Worm (Caenorhabditis elegans) whole organism, L3 larva: ENCODE results near the gene skr-14.
A peak's percentile ranks its signal among the peaks of the same experiment; 100 is the strongest.

ENCODE experiments used
- R02D3.7 ChIP-seq: fragments of 150-350 bp; optimal IDR thresholded peaks from 2 replicates; lab custom pipeline; 2014; ENCODE audit warnings: missing biosample characterization, missing genetic modification characterization
- ZK546.5 ChIP-seq: sonication (generic microtip); optimal IDR thresholded peaks from 2 replicates; lab custom pipeline; 2017; ENCODE audit warnings: missing biosample characterization, missing genetic modification characterization
- ceh-16 ChIP-seq: sonication (generic microtip); optimal IDR thresholded peaks from 2 replicates; lab custom pipeline; 2017; ENCODE audit warnings: missing biosample characterization, missing genetic modification characterization
- ceh-28 ChIP-seq: fragments of 150-350 bp; optimal IDR thresholded peaks from 2 replicates; lab custom pipeline; 2014; ENCODE audit warnings: missing biosample characterization, missing genetic modification reagents, missing genetic modification characterization
- ceh-82 ChIP-seq: fragments of 150-350 bp; optimal IDR thresholded peaks from 2 replicates; lab custom pipeline; 2014; ENCODE audit warnings: missing biosample characterization, missing genetic modification characterization
- ceh-9 ChIP-seq: sonication (generic microtip); optimal IDR thresholded peaks from 2 replicates; lab custom pipeline; 2018; ENCODE audit warnings: missing biosample characterization, missing genetic modification characterization
- daf-12 ChIP-seq: fragments of 150-350 bp; optimal IDR thresholded peaks from 2 replicates; lab custom pipeline; 2014; ENCODE audit warnings: missing biosample characterization, missing genetic modification reagents, missing genetic modification characterization
- egl-27 ChIP-seq: sonication (generic microtip); optimal IDR thresholded peaks from 4 replicates; lab custom pipeline; 2017; ENCODE audit warnings: missing biosample characterization, missing genetic modification reagents, missing genetic modification characterization
- egl-5 ChIP-seq: fragments of 150-350 bp; optimal IDR thresholded peaks from 2 replicates; lab custom pipeline; 2017; ENCODE audit warnings: missing biosample characterization, missing genetic modification reagents, missing genetic modification characterization, inconsistent platforms
- elt-1 ChIP-seq: fragments of 150-350 bp; optimal IDR thresholded peaks from 2 replicates; lab custom pipeline; 2014; ENCODE audit warnings: missing biosample characterization, missing genetic modification characterization
- elt-2 ChIP-seq: sonication (generic microtip); optimal IDR thresholded peaks from 2 replicates; lab custom pipeline; 2016; ENCODE audit warnings: missing genetic modification reagents, mild to moderate bottlenecking, missing genetic modification characterization, missing compliant biosample characterization
- eor-1 ChIP-seq, 2 experiments: fragments of 150-350 bp; optimal IDR thresholded peaks; 2 replicates each; lab custom pipeline; 2014 to 2018; ENCODE audit warnings: missing biosample characterization in 2 of 2, missing genetic modification characterization in 2 of 2
- fkh-10 ChIP-seq: sonication (generic microtip); optimal IDR thresholded peaks from 2 replicates; lab custom pipeline; 2017; ENCODE audit warnings: missing biosample characterization, missing genetic modification reagents, missing genetic modification characterization
- fos-1 ChIP-seq: fragments of 150-350 bp; optimal IDR thresholded peaks from 2 replicates; lab custom pipeline; 2014; ENCODE audit warnings: missing biosample characterization, missing genetic modification characterization
- hmg-11 ChIP-seq: sonication (generic microtip); optimal IDR thresholded peaks from 2 replicates; lab custom pipeline; 2016; ENCODE audit warnings: missing genetic modification characterization, missing compliant biosample characterization
- lin-15B ChIP-seq: fragments of 150-350 bp; optimal IDR thresholded peaks from 2 replicates; lab custom pipeline; 2014; ENCODE audit warnings: missing biosample characterization, missing genetic modification characterization
- lin-39 ChIP-seq: fragments of 150-350 bp; optimal IDR thresholded peaks from 2 replicates; lab custom pipeline; 2018; ENCODE audit warnings: missing biosample characterization, missing genetic modification reagents, missing genetic modification characterization
- lsy-12 ChIP-seq: sonication (generic microtip); optimal IDR thresholded peaks from 2 replicates; lab custom pipeline; 2016; ENCODE audit warnings: mild to moderate bottlenecking, missing genetic modification characterization, missing compliant biosample characterization
- mdl-1 ChIP-seq: fragments of 150-350 bp; optimal IDR thresholded peaks from 2 replicates; lab custom pipeline; 2014; ENCODE audit warnings: missing biosample characterization, missing genetic modification characterization
- nfya-1 ChIP-seq: sonication (generic microtip); optimal IDR thresholded peaks from 2 replicates; lab custom pipeline; 2017; ENCODE audit warnings: missing genetic modification characterization, mild to moderate bottlenecking, missing compliant biosample characterization, antibody characterized with exemption, moderate library complexity; ENCODE audit not compliant: insufficient read depth
- nhr-11 ChIP-seq: fragments of 150-350 bp; optimal IDR thresholded peaks from 2 replicates; lab custom pipeline; 2014; ENCODE audit warnings: missing biosample characterization, missing genetic modification characterization
- nhr-237 ChIP-seq: fragments of 150-350 bp; optimal IDR thresholded peaks from 2 replicates; lab custom pipeline; 2014; ENCODE audit warnings: missing biosample characterization, missing genetic modification characterization
- nhr-25 ChIP-seq: sonication (generic microtip); optimal IDR thresholded peaks from 2 replicates; lab custom pipeline; 2017; ENCODE audit warnings: missing biosample characterization, missing genetic modification characterization
- nhr-28 ChIP-seq: fragments of 150-350 bp; optimal IDR thresholded peaks from 2 replicates; lab custom pipeline; 2014; ENCODE audit warnings: missing biosample characterization, missing genetic modification characterization
- nhr-67 ChIP-seq: fragments of 150-350 bp; optimal IDR thresholded peaks from 2 replicates; lab custom pipeline; 2014; ENCODE audit warnings: missing biosample characterization, missing genetic modification characterization
- nhr-76 ChIP-seq: fragments of 150-350 bp; sonication (generic microtip); optimal IDR thresholded peaks from 5 replicates; lab custom pipeline; 2014; ENCODE audit warnings: missing biosample characterization, missing genetic modification characterization
- pha-4 ChIP-seq: fragments of 150-350 bp; optimal IDR thresholded peaks from 2 replicates; lab custom pipeline; 2014; ENCODE audit warnings: missing biosample characterization, missing genetic modification reagents, missing genetic modification characterization
- pqm-1 ChIP-seq: fragments of 150-350 bp; optimal IDR thresholded peaks from 2 replicates; lab custom pipeline; 2017; ENCODE audit warnings: missing biosample characterization, missing genetic modification characterization, inconsistent platforms
- sea-2 ChIP-seq: fragments of 150-350 bp; sonication (generic microtip); optimal IDR thresholded peaks from 4 replicates; lab custom pipeline; 2014; ENCODE audit warnings: missing biosample characterization, missing genetic modification reagents, missing genetic modification characterization
- skn-1 ChIP-seq: fragments of 150-350 bp; optimal IDR thresholded peaks from 2 replicates; lab custom pipeline; 2014; ENCODE audit warnings: missing biosample characterization, missing genetic modification characterization
- snpc-4 ChIP-seq: fragments of 150-350 bp; optimal IDR thresholded peaks from 2 replicates; lab custom pipeline; 2014; ENCODE audit warnings: missing biosample characterization, missing genetic modification characterization
- tbx-2 ChIP-seq: sonication (generic microtip); optimal IDR thresholded peaks from 2 replicates; lab custom pipeline; 2016; ENCODE audit warnings: mild to moderate bottlenecking, missing genetic modification characterization, missing compliant biosample characterization
- unc-39 ChIP-seq: sonication (generic microtip); optimal IDR thresholded peaks from 4 replicates; lab custom pipeline; 2017; ENCODE audit warnings: missing biosample characterization, missing genetic modification characterization
- ztf-11 ChIP-seq: fragments of 150-350 bp; optimal IDR thresholded peaks from 2 replicates; lab custom pipeline; 2014; ENCODE audit warnings: missing biosample characterization, missing genetic modification characterization
- ztf-4 ChIP-seq: fragments of 150-350 bp; optimal IDR thresholded peaks from 2 replicates; lab custom pipeline; 2014; ENCODE audit warnings: missing biosample characterization, missing genetic modification characterization

Gene skr-14

ce11 chrV:4442749-4443381 lies 21.5 kb upstream of the skr-14 start, which contains the start of gene rft-1:
rft-1 (minus strand) TSS chrV:4443223.
- TF ChIP-seq pqm-1 (tag; lab: Kevin White, UChicago) (peak; percentile 12), nhr-11 (no peak), elt-2 (tag; lab: Kevin White, UChicago) (peak; percentile 50), nhr-237 (tag; lab: Kevin White, UChicago) (no peak), mdl-1 (tag; lab: Kevin White, UChicago) (no peak)

ce11 chrV:4437215-4437614 lies 15.8 kb upstream of the skr-14 start:
- TF ChIP-seq R02D3.7 (no peak), fkh-10 (GFP tag; lab: Kevin White, UChicago) (no peak), nhr-25 (peak; percentile 43), pha-4 (tag; lab: Kevin White, UChicago) (no peak), egl-5 (no peak), elt-2 (tag; lab: Kevin White, UChicago) (no peak), egl-27 (tag; lab: Kevin White, UChicago) (no peak)

ce11 chrV:4435411-4435981 lies 14.1 kb upstream of the skr-14 start, which contains the start of gene Y47D7A.13:
Y47D7A.13 (minus strand) TSS chrV:4435927.
- no peak for TF ChIP-seq nhr-11
- TF ChIP-seq nhr-25: peak; percentile 31

- TF ChIP-seq elt-2 (tag; lab: Kevin White, UChicago) (no peak), lin-39 (no peak), ztf-11 (tag; lab: Kevin White, UChicago) (no peak), nhr-67 (tag; lab: Kevin White, UChicago) (no peak), ztf-4 (tag; lab: Kevin White, UChicago) (no peak), unc-39 (no peak), nfya-1 (tag; lab: Kevin White, UChicago) (no peak), ceh-82 (tag; lab: Kevin White, UChicago) (no peak), elt-1 (tag; lab: Kevin White, UChicago) (no peak), nhr-28 (tag; lab: Kevin White, UChicago) (no peak), ZK546.5 (tag; lab: Kevin White, UChicago) (no peak), R02D3.7 (no peak), fkh-10 (GFP tag; lab: Kevin White, UChicago) (no peak), egl-27 (tag; lab: Kevin White, UChicago) (no peak), nhr-237 (tag; lab: Kevin White, UChicago) (no peak), tbx-2 (tag; lab: Kevin White, UChicago) (no peak)
Observed at ce11 chrV:4432783-4433237, 11.4 kb upstream of the skr-14 start, which contains the start of gene Y47D7A.15. Y47D7A.15 (minus strand) TSS chrV:4433187.

- no peak for TF ChIP-seq snpc-4 (tag; lab: Kevin White, UChicago)
- TF ChIP-seq fkh-10 (GFP tag; lab: Kevin White, UChicago): no peak
Observed at ce11 chrV:4429576-4429975, 8.2 kb upstream of the skr-14 start, which contains the start of gene Y47D7A.12. Y47D7A.12 (minus strand) TSS chrV:4429676.

ce11 chrV:4428202-4428601 lies 6.8 kb upstream of the skr-14 start, which contains the start of gene Y47D7A.11:
Y47D7A.11 (minus strand) TSS chrV:4428302.
- no peak for TF ChIP-seq pha-4 (tag; lab: Kevin White, UChicago)
- TF ChIP-seq ceh-16 (tag; lab: Kevin White, UChicago): no peak
- TF ChIP-seq mdl-1 (tag; lab: Kevin White, UChicago): no peak
- TF ChIP-seq lsy-12 (tag; lab: Kevin White, UChicago): no peak
- TF ChIP-seq egl-27 (tag; lab: Kevin White, UChicago): no peak
- no peak for TF ChIP-seq lin-15B
- no peak for TF ChIP-seq eor-1 (tag; optimal IDR thresholded peaks at IDR 0.05; lab: Kevin White, UChicago)
- TF ChIP-seq ceh-82 (tag; lab: Kevin White, UChicago): no peak
- TF ChIP-seq fos-1 (tag; lab: Kevin White, UChicago): no peak
- TF ChIP-seq ceh-28 (tag; lab: Kevin White, UChicago): no peak
- no peak for TF ChIP-seq nfya-1 (tag; lab: Kevin White, UChicago)
- TF ChIP-seq daf-12 (tag; lab: Kevin White, UChicago): no peak
- no peak for TF ChIP-seq elt-1 (tag; lab: Kevin White, UChicago)
- TF ChIP-seq hmg-11 (tag; lab: Kevin White, UChicago): no peak
- TF ChIP-seq nhr-67 (tag; lab: Kevin White, UChicago): no peak
- TF ChIP-seq ceh-9: no peak
- TF ChIP-seq sea-2 (GFP tag; lab: Kevin White, UChicago): no peak
- no peak for TF ChIP-seq unc-39
- no peak for TF ChIP-seq nhr-76 (tag; lab: Kevin White, UChicago)
- no peak for TF ChIP-seq skn-1 (tag; lab: Kevin White, UChicago)
- TF ChIP-seq, all 47 proteins: peak for 0
